Worm (Caenorhabditis elegans): ENCODE measurements around the gene C23G10.1.

ce11 chrIII:6251511-6251910 lies 42.4 kb downstream of the C23G10.1 start, which contains the start of gene amdh-1:
- TF ChIP-seq fos-1 (tag; optimal IDR thresholded peaks at IDR 0.05) (no peak), nhr-12 (tag; optimal IDR thresholded peaks at IDR 0.05) (no peak), unc-62 (GFP tag; optimal IDR thresholded peaks at IDR 0.05) (no peak), zag-1 (tag; optimal IDR thresholded peaks at IDR 0.05) (no peak), elt-3 (tag; optimal IDR thresholded peaks at IDR 0.05) (no peak), nhr-11 (tag; optimal IDR thresholded peaks at IDR 0.05) (no peak), ztf-4 (tag; optimal IDR thresholded peaks at IDR 0.05) (no peak), peb-1 (tag; optimal IDR thresholded peaks at IDR 0.05) (no peak), R02D3.7 (tag; optimal IDR thresholded peaks at IDR 0.05) (no peak), unc-39 (tag; optimal IDR thresholded peaks at IDR 0.05) (no peak)
